Worm (Caenorhabditis elegans) whole organism, L3 larva: Measurements from ENCODE around the gene C35D10.12.

Experiments used
- egl-27 ChIP-seq: sonication (generic microtip); optimal IDR thresholded peaks from 4 replicates; lab custom pipeline; 2017; ENCODE audit warnings: missing biosample characterization, missing genetic modification reagents, missing genetic modification characterization
- elt-3 ChIP-seq, 3 experiments: fragments of 150-350 bp in 1 of 3; sonication (generic microtip) in 2 of 3; optimal IDR thresholded peaks; 2 replicates in 2 of 3; 4 replicates in 1 of 3; lab custom pipeline; 2014 to 2017; ENCODE audit warnings: missing biosample characterization in 3 of 3, missing genetic modification characterization in 3 of 3
- fos-1 ChIP-seq: fragments of 150-350 bp; optimal IDR thresholded peaks from 2 replicates; lab custom pipeline; 2014; ENCODE audit warnings: missing biosample characterization, missing genetic modification characterization
- nfya-1 ChIP-seq: sonication (generic microtip); optimal IDR thresholded peaks from 2 replicates; lab custom pipeline; 2017; ENCODE audit warnings: missing genetic modification characterization, mild to moderate bottlenecking, missing compliant biosample characterization, antibody characterized with exemption, moderate library complexity; ENCODE audit not compliant: insufficient read depth
- nhr-237 ChIP-seq: fragments of 150-350 bp; optimal IDR thresholded peaks from 2 replicates; lab custom pipeline; 2014; ENCODE audit warnings: missing biosample characterization, missing genetic modification characterization
- nhr-25 ChIP-seq: sonication (generic microtip); optimal IDR thresholded peaks from 2 replicates; lab custom pipeline; 2017; ENCODE audit warnings: missing biosample characterization, missing genetic modification characterization
- nhr-67 ChIP-seq: fragments of 150-350 bp; optimal IDR thresholded peaks from 2 replicates; lab custom pipeline; 2014; ENCODE audit warnings: missing biosample characterization, missing genetic modification characterization
- nhr-76 ChIP-seq: fragments of 150-350 bp; sonication (generic microtip); optimal IDR thresholded peaks from 5 replicates; lab custom pipeline; 2014; ENCODE audit warnings: missing biosample characterization, missing genetic modification characterization
- pqm-1 ChIP-seq: fragments of 150-350 bp; optimal IDR thresholded peaks from 2 replicates; lab custom pipeline; 2017; ENCODE audit warnings: missing biosample characterization, missing genetic modification characterization, inconsistent platforms
- skn-1 ChIP-seq: fragments of 150-350 bp; optimal IDR thresholded peaks from 2 replicates; lab custom pipeline; 2014; ENCODE audit warnings: missing biosample characterization, missing genetic modification characterization
- snpc-4 ChIP-seq: fragments of 150-350 bp; optimal IDR thresholded peaks from 2 replicates; lab custom pipeline; 2014; ENCODE audit warnings: missing biosample characterization, missing genetic modification characterization
- unc-62 ChIP-seq: fragments of 150-350 bp; sonication (generic microtip); optimal IDR thresholded peaks from 4 replicates; lab custom pipeline; 2014; ENCODE audit warnings: missing biosample characterization, missing genetic modification reagents, missing genetic modification characterization
- ztf-11 ChIP-seq: fragments of 150-350 bp; optimal IDR thresholded peaks from 2 replicates; lab custom pipeline; 2014; ENCODE audit warnings: missing biosample characterization, missing genetic modification characterization

DNA sequence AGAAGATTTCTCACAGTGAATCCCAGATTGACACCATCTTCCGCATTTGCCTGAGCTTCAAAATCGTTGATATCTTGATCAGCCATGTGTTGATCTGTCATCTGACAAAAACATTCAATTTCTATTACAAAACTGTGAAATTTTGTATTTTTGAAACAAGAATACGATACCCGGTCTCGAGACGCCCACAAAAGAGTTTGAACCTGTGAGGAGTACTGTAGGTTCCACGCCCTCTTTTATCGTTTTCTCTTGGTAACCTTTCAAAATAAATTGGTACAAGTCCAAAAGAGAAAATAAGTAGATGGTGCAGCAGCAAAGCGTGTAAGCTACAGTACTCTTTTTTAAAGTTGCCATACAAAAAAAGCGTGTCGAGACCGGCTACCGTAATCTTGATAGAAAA lies 35.4 kb upstream of the C35D10.12 start, which contains the start of gene F26F4.12:
- TF ChIP-seq fos-1 (no peak), nhr-25 (tag; lab: Kevin White, UChicago) (no peak), snpc-4 (tag; lab: Kevin White, UChicago) (no peak), unc-62 (GFP tag; lab: Kevin White, UChicago) (no peak), elt-3 (tag; optimal IDR thresholded peaks at IDR 0.05; lab: Kevin White, UChicago) (no peak), pqm-1 (tag; lab: Kevin White, UChicago) (no peak), nhr-237 (tag; lab: Kevin White, UChicago) (no peak), nfya-1 (tag; lab: Kevin White, UChicago) (no peak), skn-1 (tag; lab: Kevin White, UChicago) (no peak), nhr-67 (tag; lab: Kevin White, UChicago) (no peak), ztf-11 (tag; lab: Kevin White, UChicago) (no peak), egl-27 (tag; lab: Kevin White, UChicago) (no peak), nhr-76 (no peak)
